Fruit fly (Drosophila melanogaster) whole organism: ENCODE results near the gene CG44303.

ENCODE experiments used
- CG8478 ChIP-seq: fragments of >200 bp; optimal IDR thresholded peaks from 2 replicates; lab custom pipeline; 2018; ENCODE audit warnings: inconsistent platforms
- Dll ChIP-seq: fragments of >200 bp; optimal IDR thresholded peaks from 2 replicates; lab custom pipeline; 2017
- pan ChIP-seq: fragments of >200 bp; optimal IDR thresholded peaks from 2 replicates; lab custom pipeline; 2017
- usp ChIP-seq: fragments of >200 bp; optimal IDR thresholded peaks from 2 replicates; lab custom pipeline; 2017; ENCODE audit warnings: missing biosample characterization, missing genetic modification characterization, mixed read lengths

DNA sequence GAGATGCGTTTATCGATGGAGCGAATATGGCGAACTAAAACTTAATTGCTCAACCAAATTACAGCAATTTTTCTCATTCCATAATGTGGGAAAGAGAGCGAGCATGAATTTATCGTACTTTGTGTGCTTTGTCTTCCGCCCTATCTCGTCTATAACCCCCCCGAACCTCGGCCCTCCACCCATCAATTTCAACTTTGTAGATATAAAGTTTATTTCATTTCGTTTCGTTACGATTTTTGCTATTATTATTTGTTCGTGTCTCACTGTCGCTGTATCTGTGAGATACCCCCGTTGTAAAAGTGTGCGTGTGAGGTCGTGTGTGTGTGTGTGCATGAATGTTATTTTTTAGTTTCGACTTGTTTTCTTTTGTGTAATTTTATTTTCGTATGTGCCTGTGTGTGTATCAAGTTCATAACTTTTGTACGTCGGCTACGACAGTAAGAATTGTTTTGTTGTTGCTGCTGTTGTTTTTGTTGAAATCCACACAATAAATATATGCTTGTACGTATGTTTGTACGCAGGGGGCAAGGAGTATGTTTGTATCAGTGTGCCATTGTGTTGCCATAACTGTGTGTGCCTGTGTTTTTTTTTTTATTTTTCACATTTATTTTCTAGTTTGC lies 21.5 kb upstream of the CG44303 start:
- TF ChIP-seq CG8478 (lab: Kevin White, UChicago) (no peak), usp (GFP tag; lab: Kevin White, UChicago) (no peak), pan (lab: Kevin White, UChicago) (no peak), Dll (lab: Kevin White, UChicago) (no peak)
